Worm (Caenorhabditis elegans) whole organism, L4 larva: ENCODE data around the gene srv-9.

Experiments used
- F10B5.3 ChIP-seq: sonication (generic microtip); optimal IDR thresholded peaks from 2 replicates; lab custom pipeline; 2016; ENCODE audit warnings: mild to moderate bottlenecking, missing genetic modification characterization, missing compliant biosample characterization
- F44E2.7 ChIP-seq: fragments of 200-800 bp; sonication (Bioruptor generic); IDR thresholded peaks from 2 replicates; pipeline ENCODE4 v2.1.2; 2022; ENCODE audit warnings: missing genetic modification characterization, missing compliant biosample characterization
- R02D3.7 ChIP-seq: fragments of 150-350 bp; sonication (generic microtip); optimal IDR thresholded peaks from 3 replicates; lab custom pipeline; 2014; ENCODE audit warnings: missing biosample characterization, missing genetic modification characterization
- T20F7.1 ChIP-seq: fragments of 200-800 bp; sonication (Bioruptor generic); optimal IDR thresholded peaks from 2 replicates; lab custom pipeline; 2018; ENCODE audit warnings: mild to moderate bottlenecking, missing genetic modification characterization, missing compliant biosample characterization
- Y105C5A.15 ChIP-seq: fragments of 200-800 bp; sonication (Bioruptor generic); IDR thresholded peaks from 2 replicates; pipeline ENCODE4 v1.3.6; 2022; ENCODE audit warnings: missing genetic modification characterization, missing compliant biosample characterization
- Y5F2A.4 ChIP-seq: fragments of 200-800 bp; sonication (Bioruptor generic); optimal IDR thresholded peaks from 2 replicates; lab custom pipeline; 2018; ENCODE audit warnings: mild to moderate bottlenecking, missing genetic modification characterization, missing compliant biosample characterization
- aha-1 ChIP-seq: fragments of 150-350 bp; peaks from one replicate; lab custom pipeline; 2014; ENCODE audit warnings: missing biosample characterization, missing genetic modification characterization
- aly-2 ChIP-seq: sonication (generic microtip); optimal IDR thresholded peaks from 2 replicates; lab custom pipeline; 2018; ENCODE audit warnings: missing biosample characterization, missing genetic modification characterization
- arid-1 ChIP-seq: fragments of 200-800 bp; sonication (Bioruptor generic); conservative IDR thresholded peaks from 2 replicates; pipeline ENCODE4 v1.3.6; 2022; ENCODE audit warnings: missing genetic modification reagents, missing genetic modification characterization, missing compliant biosample characterization
- ceh-20 ChIP-seq: fragments of 200-800 bp; sonication (Bioruptor generic); IDR thresholded peaks from 2 replicates; pipeline ENCODE4 v1.3.6; 2022; ENCODE audit warnings: missing genetic modification reagents, missing genetic modification characterization, missing compliant biosample characterization
- ceh-32 ChIP-seq: sonication (generic microtip); optimal IDR thresholded peaks from 2 replicates; lab custom pipeline; 2016; ENCODE audit warnings: mild to moderate bottlenecking, missing genetic modification characterization, missing compliant biosample characterization; ENCODE audit not compliant: poor library complexity
- ceh-62 ChIP-seq: sonication (generic microtip); optimal IDR thresholded peaks from 2 replicates; lab custom pipeline; 2017; ENCODE audit warnings: missing biosample characterization, missing genetic modification characterization
- daf-16 ChIP-seq, 3 experiments: sonication (generic microtip); optimal IDR thresholded peaks; 2 replicates each; lab custom pipeline; 2016 to 2017; ENCODE audit warnings: missing genetic modification characterization in 3 of 3, missing genetic modification reagents in 3 of 3, mild to moderate bottlenecking in 2 of 3, missing compliant biosample characterization in 2 of 3, missing biosample characterization in 1 of 3, moderate library complexity in 1 of 3
- daf-19 ChIP-seq: fragments of 200-800 bp; sonication (Bioruptor generic); conservative IDR thresholded peaks from 2 replicates; pipeline ENCODE4 v1.3.6; 2022; ENCODE audit warnings: missing genetic modification characterization, missing compliant biosample characterization
- dmd-6 ChIP-seq: fragments of 200-800 bp; sonication (Bioruptor generic); IDR thresholded peaks from 2 replicates; pipeline ENCODE4 v1.3.6; 2022; ENCODE audit warnings: missing genetic modification reagents, missing genetic modification characterization, missing compliant biosample characterization
- dpl-1 ChIP-seq: fragments of 150-350 bp; optimal IDR thresholded peaks from 2 replicates; lab custom pipeline; 2014; ENCODE audit warnings: missing biosample characterization, missing genetic modification reagents, missing genetic modification characterization
- egl-43 ChIP-seq: fragments of 200-800 bp; sonication (Bioruptor generic); IDR thresholded peaks from 2 replicates; pipeline ENCODE4 v1.3.6; 2022; ENCODE audit warnings: missing genetic modification reagents, missing genetic modification characterization, missing compliant biosample characterization
- hlh-11 ChIP-seq: fragments of 200-800 bp; sonication (Bioruptor generic); optimal IDR thresholded peaks from 2 replicates; lab custom pipeline; 2018; ENCODE audit warnings: mild to moderate bottlenecking, missing genetic modification characterization, missing compliant biosample characterization
- hlh-30 ChIP-seq: sonication (generic microtip); optimal IDR thresholded peaks from 2 replicates; lab custom pipeline; 2017; ENCODE audit warnings: antibody characterized with exemption, mild to moderate bottlenecking, missing genetic modification characterization, missing compliant biosample characterization; ENCODE audit not compliant: insufficient read depth
- hmg-1.1 ChIP-seq: fragments of 200-800 bp; sonication (Bioruptor generic); IDR thresholded peaks from 2 replicates; pipeline ENCODE4 v1.3.6; 2022; ENCODE audit warnings: missing genetic modification reagents, missing genetic modification characterization, missing compliant biosample characterization
- lin-1 ChIP-seq: fragments of 200-800 bp; sonication (Bioruptor generic); IDR thresholded peaks from 2 replicates; pipeline ENCODE4 v1.3.6; 2022; ENCODE audit warnings: missing genetic modification reagents, missing genetic modification characterization, missing compliant biosample characterization
- lin-13 ChIP-seq: fragments of 150-350 bp; optimal IDR thresholded peaks from 2 replicates; lab custom pipeline; 2014; ENCODE audit warnings: missing biosample characterization, missing genetic modification reagents, missing genetic modification characterization
- lin-39 ChIP-seq: fragments of 150-350 bp; optimal IDR thresholded peaks from 2 replicates; lab custom pipeline; 2014; ENCODE audit warnings: missing biosample characterization, missing genetic modification reagents, missing genetic modification characterization
- lir-3 ChIP-seq: sonication (generic microtip); optimal IDR thresholded peaks from 2 replicates; lab custom pipeline; 2016; ENCODE audit warnings: mild to moderate bottlenecking, missing genetic modification characterization, missing compliant biosample characterization
- lsy-2 ChIP-seq, 2 experiments: fragments of 150-350 bp in 1 of 2; sonication (generic microtip) in 1 of 2; optimal IDR thresholded peaks; 2 replicates each; lab custom pipeline; 2014 to 2017; ENCODE audit warnings: missing biosample characterization in 2 of 2, missing genetic modification characterization in 2 of 2
- madf-9 ChIP-seq: fragments of 200-800 bp; sonication (Bioruptor generic); conservative IDR thresholded peaks from 2 replicates; pipeline ENCODE4 v1.3.6; 2022; ENCODE audit warnings: missing genetic modification reagents, missing genetic modification characterization, missing compliant biosample characterization
- mdl-1 ChIP-seq, 2 experiments: fragments of 150-350 bp in 1 of 2; sonication (generic microtip) in 1 of 2; optimal IDR thresholded peaks; 2 replicates each; lab custom pipeline; 2014 to 2017; ENCODE audit warnings: missing biosample characterization in 2 of 2, missing genetic modification characterization in 2 of 2
- mdt-29 ChIP-seq: fragments of 200-800 bp; sonication (Bioruptor generic); IDR thresholded peaks from 2 replicates; pipeline ENCODE4 v1.3.6; 2022; ENCODE audit warnings: missing genetic modification reagents, missing genetic modification characterization, missing compliant biosample characterization
- mep-1 ChIP-seq: fragments of 150-350 bp; sonication (generic microtip); optimal IDR thresholded peaks from 3 replicates; lab custom pipeline; 2014; ENCODE audit warnings: missing biosample characterization, missing genetic modification characterization
- mes-2 ChIP-seq: sonication (generic microtip); optimal IDR thresholded peaks from 2 replicates; lab custom pipeline; 2016; ENCODE audit warnings: missing genotype, mild to moderate bottlenecking, missing genetic modification characterization, missing compliant biosample characterization; ENCODE audit not compliant: poor library complexity, severe bottlenecking
- mxl-2 ChIP-seq: fragments of 200-800 bp; sonication (Bioruptor generic); conservative IDR thresholded peaks from 2 replicates; pipeline ENCODE4 v1.3.6; 2022; ENCODE audit warnings: missing genetic modification reagents, missing genetic modification characterization, missing compliant biosample characterization
- nhr-10 ChIP-seq: fragments of 150-350 bp; optimal IDR thresholded peaks from 2 replicates; lab custom pipeline; 2014; ENCODE audit warnings: missing biosample characterization, missing genetic modification characterization
- nhr-102 ChIP-seq: sonication (generic microtip); optimal IDR thresholded peaks from 2 replicates; lab custom pipeline; 2016; ENCODE audit warnings: mild to moderate bottlenecking, missing genetic modification characterization, moderate library complexity, missing compliant biosample characterization
- nhr-111 ChIP-seq: fragments of 200-800 bp; sonication (Bioruptor generic); optimal IDR thresholded peaks from 2 replicates; lab custom pipeline; 2018; ENCODE audit warnings: mild to moderate bottlenecking, missing genetic modification characterization, missing compliant biosample characterization
- nhr-25 ChIP-seq: sonication (generic microtip); optimal IDR thresholded peaks from 2 replicates; lab custom pipeline; 2017; ENCODE audit warnings: missing genetic modification characterization, mild to moderate bottlenecking, missing compliant biosample characterization, antibody characterized with exemption, moderate library complexity, borderline replicate concordance; ENCODE audit not compliant: insufficient read depth
- nhr-28 ChIP-seq: fragments of 150-350 bp; optimal IDR thresholded peaks from 2 replicates; lab custom pipeline; 2014; ENCODE audit warnings: missing biosample characterization, missing genetic modification characterization
- nhr-41 ChIP-seq: fragments of 200-800 bp; sonication (Bioruptor generic); IDR thresholded peaks from 2 replicates; pipeline ENCODE4 v1.3.6; 2022; ENCODE audit warnings: missing genetic modification reagents, missing genetic modification characterization, missing compliant biosample characterization
- nhr-48 ChIP-seq: sonication (generic microtip); optimal IDR thresholded peaks from 2 replicates; lab custom pipeline; 2016; ENCODE audit warnings: mild to moderate bottlenecking, missing genetic modification characterization, missing compliant biosample characterization
- nhr-6 ChIP-seq: fragments of 150-350 bp; optimal IDR thresholded peaks from 2 replicates; lab custom pipeline; 2014; ENCODE audit warnings: missing biosample characterization, missing genetic modification characterization
- nhr-76 ChIP-seq: fragments of 150-350 bp; optimal IDR thresholded peaks from 2 replicates; lab custom pipeline; 2014; ENCODE audit warnings: missing biosample characterization, missing genetic modification characterization
- php-3 ChIP-seq: fragments of 200-800 bp; sonication (Bioruptor generic); IDR thresholded peaks from 2 replicates; pipeline ENCODE4 v1.3.6; 2022; ENCODE audit warnings: missing genetic modification reagents, missing genetic modification characterization, missing compliant biosample characterization
- pqm-1 ChIP-seq: sonication (generic microtip); optimal IDR thresholded peaks from 2 replicates; lab custom pipeline; 2017; ENCODE audit warnings: missing biosample characterization, missing genetic modification characterization
- saeg-2 ChIP-seq: fragments of 200-800 bp; sonication (Bioruptor generic); IDR thresholded peaks from 2 replicates; pipeline ENCODE4 v1.3.6; 2022; ENCODE audit warnings: missing genetic modification reagents, missing genetic modification characterization, missing compliant biosample characterization
- sdz-12 ChIP-seq: fragments of 200-800 bp; sonication (Bioruptor generic); optimal IDR thresholded peaks from 2 replicates; lab custom pipeline; 2018; ENCODE audit warnings: mild to moderate bottlenecking, missing genetic modification characterization, missing compliant biosample characterization
- set-16 ChIP-seq: fragments of 200-800 bp; sonication (Bioruptor generic); IDR thresholded peaks from 2 replicates; pipeline ENCODE4 v1.3.6; 2022; ENCODE audit warnings: missing genetic modification reagents, missing genetic modification characterization, missing compliant biosample characterization
- skn-1 ChIP-seq: fragments of 150-350 bp; optimal IDR thresholded peaks from 2 replicates; lab custom pipeline; 2014; ENCODE audit warnings: missing biosample characterization, missing genetic modification characterization
- snpc-4 ChIP-seq: fragments of 150-350 bp; optimal IDR thresholded peaks from 2 replicates; lab custom pipeline; 2014; ENCODE audit warnings: missing biosample characterization, missing genetic modification characterization
- tag-97 ChIP-seq: fragments of 200-800 bp; sonication (Bioruptor generic); IDR thresholded peaks from 2 replicates; pipeline ENCODE4 v1.3.6; 2022; ENCODE audit warnings: missing genetic modification characterization, missing compliant biosample characterization
- unc-62 ChIP-seq, 3 experiments: fragments of 150-350 bp in 1 of 3; sonication (generic microtip); optimal IDR thresholded peaks in 2 of 3; peaks in 1 of 3; 1 replicate in 1 of 3; 2 replicates in 2 of 3; lab custom pipeline; 2014 to 2017; ENCODE audit warnings: missing biosample characterization in 3 of 3, missing genetic modification characterization in 3 of 3, missing genetic modification reagents in 3 of 3, missing genotype in 1 of 3
- zip-2 ChIP-seq: fragments of 150-350 bp; optimal IDR thresholded peaks from 2 replicates; lab custom pipeline; 2014; ENCODE audit warnings: missing biosample characterization, missing genetic modification characterization
- ztf-11 ChIP-seq: fragments of 150-350 bp; optimal IDR thresholded peaks from 2 replicates; lab custom pipeline; 2014; ENCODE audit warnings: missing biosample characterization, missing genetic modification characterization

The srv-9 gene

DNA sequence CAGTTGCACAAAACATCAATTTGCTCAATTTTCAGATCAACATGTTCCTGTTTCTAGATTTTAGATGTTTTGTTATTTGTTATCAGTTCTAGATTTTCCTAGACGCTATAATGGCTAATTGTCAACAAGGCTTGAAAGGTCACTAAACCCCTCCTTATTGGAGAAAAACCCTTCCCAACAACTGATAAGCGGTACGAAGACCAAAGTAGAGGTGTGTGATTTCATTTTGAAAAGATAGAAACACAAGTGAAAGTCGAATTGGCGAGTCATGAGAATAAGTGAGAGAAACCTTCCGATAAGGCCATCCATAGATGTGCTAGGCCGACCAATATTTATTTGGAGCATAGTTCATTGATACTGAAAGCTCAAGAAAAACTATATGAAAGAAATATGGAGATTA lies 49.3 kb downstream of the srv-9 start:
- TF ChIP-seq nhr-41 (GFP tag; lab: Robert Waterston, UW), result peak; percentile 70; the same call in 1 of the 2 replicates
- peak; percentile 3 for TF ChIP-seq T20F7.1 (GFP tag; lab: Kevin White, UChicago)
- TF ChIP-seq madf-9 (GFP tag; lab: Robert Waterston, UW), result no peak
- TF ChIP-seq lir-3, result no peak
- no peak for TF ChIP-seq ceh-62 (tag; lab: Kevin White, UChicago)
- TF ChIP-seq ceh-20 (GFP tag; lab: Robert Waterston, UW), result no peak
- peak; percentile 50 for TF ChIP-seq nhr-102 (tag; lab: Kevin White, UChicago)
- no peak for TF ChIP-seq ceh-32 (tag; lab: Kevin White, UChicago)
- no peak for TF ChIP-seq sdz-12 (GFP tag; lab: Kevin White, UChicago)
- peak; percentile 89 for TF ChIP-seq pqm-1 (tag; lab: Kevin White, UChicago)
- TF ChIP-seq tag-97 (GFP tag; lab: Robert Waterston, UW), result no peak
- TF ChIP-seq daf-19 (GFP tag; lab: Robert Waterston, UW), result no peak
- TF ChIP-seq dpl-1 (GFP tag; lab: Kevin White, UChicago), result no peak
- no peak for TF ChIP-seq lin-13 (GFP tag; lab: Kevin White, UChicago)
- peak; percentile 74 for TF ChIP-seq hlh-30 (tag; lab: Kevin White, UChicago)
- TF ChIP-seq F44E2.7 (GFP tag; lab: Robert Waterston, UW), result no peak
- peak; percentile 57 for TF ChIP-seq nhr-48 (tag; lab: Kevin White, UChicago)
- no peak for TF ChIP-seq Y105C5A.15
- peak; percentile 97 for TF ChIP-seq nhr-6 (tag; lab: Kevin White, UChicago)
- no peak for TF ChIP-seq nhr-111 (GFP tag; lab: Kevin White, UChicago)
- TF ChIP-seq ztf-11 (tag; lab: Kevin White, UChicago), result no peak
- TF ChIP-seq daf-16 (GFP tag; optimal IDR thresholded peaks at IDR 0.05; lab: Kevin White, UChicago), result peak in 1 of 2 experiments; percentile 34
- peak; percentile 99 for TF ChIP-seq daf-16 (tag; optimal IDR thresholded peaks at IDR 0.05; lab: Kevin White, UChicago)
- no peak for TF ChIP-seq saeg-2 (GFP tag; lab: Robert Waterston, UW)
- TF ChIP-seq skn-1 (tag; lab: Kevin White, UChicago), result no peak
- TF ChIP-seq R02D3.7, result no peak
- no peak for TF ChIP-seq aha-1
- no peak for TF ChIP-seq hmg-1.1 (GFP tag; lab: Robert Waterston, UW)
- no peak for TF ChIP-seq aly-2 (tag; lab: Kevin White, UChicago)
- TF ChIP-seq mep-1 (tag; lab: Kevin White, UChicago), result peak; percentile 65
- TF ChIP-seq set-16 (GFP tag; lab: Robert Waterston, UW), result no peak
- no peak for TF ChIP-seq snpc-4 (tag; lab: Kevin White, UChicago)
- TF ChIP-seq dmd-6, result peak; percentile 81
- no peak for TF ChIP-seq mdt-29
- no peak for TF ChIP-seq nhr-76 (tag; lab: Kevin White, UChicago)
- no peak for TF ChIP-seq lin-39 (tag; lab: Kevin White, UChicago)
- TF ChIP-seq Y5F2A.4 (GFP tag; lab: Kevin White, UChicago), result no peak
- TF ChIP-seq lin-1 (GFP tag; lab: Robert Waterston, UW), result peak; percentile 76; the same call in 1 of the 2 replicates
- peak; percentile 69 for TF ChIP-seq php-3 (GFP tag; lab: Robert Waterston, UW)
- no peak for TF ChIP-seq egl-43
- TF ChIP-seq hlh-11, result peak; percentile 88
- TF ChIP-seq nhr-10, result peak; percentile 70
- TF ChIP-seq mes-2, result no peak
- TF ChIP-seq nhr-25 (tag; lab: Kevin White, UChicago), result no peak
- TF ChIP-seq F10B5.3 (tag; lab: Kevin White, UChicago), result no peak
- TF ChIP-seq mxl-2 (GFP tag; lab: Robert Waterston, UW), result no peak
- TF ChIP-seq lsy-2 (tag; optimal IDR thresholded peaks at IDR 0.05; lab: Kevin White, UChicago), result peak in 1 of 2 experiments; percentile 26
- no peak for TF ChIP-seq arid-1 (GFP tag; lab: Robert Waterston, UW)
- TF ChIP-seq mdl-1 (tag; optimal IDR thresholded peaks at IDR 0.05; lab: Kevin White, UChicago), result peak in 1 of 2 experiments; percentile 47
- TF ChIP-seq nhr-28 (tag; lab: Kevin White, UChicago), result peak; percentile 91
- TF ChIP-seq zip-2 (tag; lab: Kevin White, UChicago), result no peak
- no peak for TF ChIP-seq unc-62 (GFP tag; optimal IDR thresholded peaks at IDR 0.05 in 1 of 2; lab: Kevin White, UChicago)
- no peak for TF ChIP-seq unc-62 (tag; optimal IDR thresholded peaks at IDR 0.05; lab: Kevin White, UChicago)
